Worm (Caenorhabditis elegans) whole organism, L2 larva: ENCODE results near the gene W01C8.1.

ENCODE experiments used
- C34F6.9 ChIP-seq: fragments of 150-350 bp; optimal IDR thresholded peaks from 2 replicates; lab custom pipeline; 2014; ENCODE audit warnings: missing biosample characterization, missing genetic modification characterization
- F13H6.1 ChIP-seq: sonication (generic microtip); optimal IDR thresholded peaks from 2 replicates; lab custom pipeline; 2016; ENCODE audit warnings: missing genetic modification characterization, missing compliant biosample characterization
- R02D3.7 ChIP-seq: fragments of 150-350 bp; optimal IDR thresholded peaks from 2 replicates; lab custom pipeline; 2014; ENCODE audit warnings: missing biosample characterization, missing genetic modification characterization
- Y55F3AM.14 ChIP-seq: fragments of 200-800 bp; sonication (Bioruptor generic); optimal IDR thresholded peaks from 2 replicates; lab custom pipeline; 2018; ENCODE audit warnings: mild to moderate bottlenecking, missing genetic modification characterization, missing compliant biosample characterization
- ZK546.5 ChIP-seq: sonication (generic microtip); optimal IDR thresholded peaks from 2 replicates; lab custom pipeline; 2017; ENCODE audit warnings: missing biosample characterization, missing genetic modification characterization
- alr-1 ChIP-seq: fragments of 150-350 bp; optimal IDR thresholded peaks from 2 replicates; lab custom pipeline; 2014; ENCODE audit warnings: missing biosample characterization, missing genetic modification characterization
- aly-2 ChIP-seq: fragments of 150-350 bp; optimal IDR thresholded peaks from 2 replicates; lab custom pipeline; 2014; ENCODE audit warnings: missing biosample characterization, missing genetic modification characterization
- ama-1 ChIP-seq: fragments of 150-350 bp; optimal IDR thresholded peaks from 2 replicates; lab custom pipeline; 2018; ENCODE audit warnings: inconsistent platforms
- blmp-1 ChIP-seq: sonication (generic microtip); optimal IDR thresholded peaks from 2 replicates; lab custom pipeline; 2017; ENCODE audit warnings: missing genetic modification characterization, mild to moderate bottlenecking, missing compliant biosample characterization, antibody characterized with exemption, moderate library complexity; ENCODE audit not compliant: insufficient read depth
- ceh-16 ChIP-seq: fragments of 150-350 bp; optimal IDR thresholded peaks from 2 replicates; lab custom pipeline; 2014; ENCODE audit warnings: missing biosample characterization, missing genetic modification characterization
- ceh-82 ChIP-seq: fragments of 150-350 bp; optimal IDR thresholded peaks from 2 replicates; lab custom pipeline; 2014; ENCODE audit warnings: missing biosample characterization, missing genetic modification characterization
- crh-2 ChIP-seq: sonication (generic microtip); optimal IDR thresholded peaks from 2 replicates; lab custom pipeline; 2017; ENCODE audit warnings: missing biosample characterization, missing genetic modification characterization
- dmd-4 ChIP-seq: sonication (generic microtip); optimal IDR thresholded peaks from 2 replicates; lab custom pipeline; 2017; ENCODE audit warnings: missing biosample characterization, missing genetic modification characterization
- egl-27 ChIP-seq: sonication (generic microtip); optimal IDR thresholded peaks from 3 replicates; lab custom pipeline; 2017; ENCODE audit warnings: missing biosample characterization, missing genetic modification reagents, missing genetic modification characterization
- fos-1 ChIP-seq: fragments of 150-350 bp; optimal IDR thresholded peaks from 2 replicates; lab custom pipeline; 2014; ENCODE audit warnings: missing biosample characterization, missing genetic modification characterization
- gmeb-1 ChIP-seq: fragments of 150-350 bp; optimal IDR thresholded peaks from 2 replicates; lab custom pipeline; 2014; ENCODE audit warnings: missing biosample characterization, missing genetic modification characterization
- lin-11 ChIP-seq: fragments of 150-350 bp; sonication (generic microtip); optimal IDR thresholded peaks from 2 replicates; lab custom pipeline; 2014; ENCODE audit warnings: missing biosample characterization, missing genetic modification characterization, inconsistent platforms, mixed read lengths
- lin-13 ChIP-seq: fragments of 150-350 bp; optimal IDR thresholded peaks from 2 replicates; lab custom pipeline; 2014; ENCODE audit warnings: missing biosample characterization, missing genetic modification reagents, missing genetic modification characterization
- lin-39 ChIP-seq: fragments of 150-350 bp; optimal IDR thresholded peaks from 2 replicates; lab custom pipeline; 2014; ENCODE audit warnings: missing biosample characterization, missing genetic modification reagents, missing genetic modification characterization
- lsy-2 ChIP-seq, 2 experiments: fragments of 150-350 bp in 1 of 2; sonication (generic microtip) in 1 of 2; optimal IDR thresholded peaks; 2 replicates each; lab custom pipeline; 2014 to 2017; ENCODE audit warnings: missing biosample characterization in 2 of 2, missing genetic modification characterization in 2 of 2
- mab-5 ChIP-seq: fragments of 150-350 bp; optimal IDR thresholded peaks from 2 replicates; lab custom pipeline; 2014; ENCODE audit warnings: missing biosample characterization, missing genetic modification characterization
- mbf-1 ChIP-seq: sonication (generic microtip); optimal IDR thresholded peaks from 2 replicates; lab custom pipeline; 2017; ENCODE audit warnings: missing biosample characterization, missing genetic modification characterization
- mdl-1 ChIP-seq, 2 experiments: fragments of 150-350 bp in 1 of 2; sonication (generic microtip) in 1 of 2; optimal IDR thresholded peaks; 2 replicates each; lab custom pipeline; 2017; ENCODE audit warnings: missing biosample characterization in 2 of 2, missing genetic modification characterization in 2 of 2
- nhr-10 ChIP-seq: sonication (generic microtip); optimal IDR thresholded peaks from 2 replicates; lab custom pipeline; 2017; ENCODE audit warnings: missing biosample characterization, missing genetic modification characterization
- nhr-11 ChIP-seq: fragments of 150-350 bp; optimal IDR thresholded peaks from 2 replicates; lab custom pipeline; 2014; ENCODE audit warnings: missing biosample characterization, missing genetic modification characterization
- nhr-12 ChIP-seq: fragments of 150-350 bp; optimal IDR thresholded peaks from 2 replicates; lab custom pipeline; 2014; ENCODE audit warnings: missing biosample characterization, missing genetic modification characterization
- nhr-129 ChIP-seq: fragments of 150-350 bp; optimal IDR thresholded peaks from 2 replicates; lab custom pipeline; 2014; ENCODE audit warnings: missing biosample characterization, missing genetic modification characterization
- nhr-21 ChIP-seq: fragments of 150-350 bp; optimal IDR thresholded peaks from 2 replicates; lab custom pipeline; 2014; ENCODE audit warnings: missing biosample characterization, missing genetic modification characterization
- nhr-237 ChIP-seq: fragments of 150-350 bp; optimal IDR thresholded peaks from 2 replicates; lab custom pipeline; 2014; ENCODE audit warnings: missing biosample characterization, missing genetic modification characterization
- nhr-25 ChIP-seq: fragments of 150-350 bp; sonication (generic microtip); optimal IDR thresholded peaks from 3 replicates; lab custom pipeline; 2014; ENCODE audit warnings: missing biosample characterization, missing genetic modification characterization
- nhr-6 ChIP-seq: fragments of 150-350 bp; optimal IDR thresholded peaks from 2 replicates; lab custom pipeline; 2014; ENCODE audit warnings: missing biosample characterization, missing genetic modification characterization
- nhr-77 ChIP-seq: fragments of 150-350 bp; optimal IDR thresholded peaks from 2 replicates; lab custom pipeline; 2014; ENCODE audit warnings: missing biosample characterization, missing genetic modification characterization
- peb-1 ChIP-seq: fragments of 150-350 bp; optimal IDR thresholded peaks from 2 replicates; lab custom pipeline; 2014; ENCODE audit warnings: missing biosample characterization, missing genetic modification characterization
- sem-4 ChIP-seq: fragments of 150-350 bp; optimal IDR thresholded peaks from 2 replicates; lab custom pipeline; 2014; ENCODE audit warnings: missing biosample characterization, missing genetic modification reagents, missing genetic modification characterization
- sma-3 ChIP-seq: sonication (generic microtip); optimal IDR thresholded peaks from 2 replicates; lab custom pipeline; 2016; ENCODE audit warnings: missing genetic modification reagents, missing genetic modification characterization, missing compliant biosample characterization
- sma-9 ChIP-seq, 2 experiments: fragments of 150-350 bp in 1 of 2; sonication (generic microtip) in 1 of 2; optimal IDR thresholded peaks; 2 replicates each; lab custom pipeline; 2014 to 2016; ENCODE audit warnings: missing genetic modification characterization in 2 of 2, mild to moderate bottlenecking in 1 of 2, missing biosample characterization in 1 of 2, missing compliant biosample characterization in 1 of 2, missing genetic modification reagents in 1 of 2, moderate library complexity in 1 of 2
- snpc-4 ChIP-seq: fragments of 150-350 bp; optimal IDR thresholded peaks from 2 replicates; lab custom pipeline; 2014; ENCODE audit warnings: missing biosample characterization, missing genetic modification characterization
- unc-39 ChIP-seq: fragments of 150-350 bp; optimal IDR thresholded peaks from 2 replicates; lab custom pipeline; 2014; ENCODE audit warnings: missing biosample characterization, missing genetic modification characterization
- unc-55 ChIP-seq: fragments of 150-350 bp; sonication (generic microtip); optimal IDR thresholded peaks from 3 replicates; lab custom pipeline; 2014; ENCODE audit warnings: missing biosample characterization, missing genetic modification reagents, missing genetic modification characterization
- zag-1 ChIP-seq: fragments of 150-350 bp; optimal IDR thresholded peaks from 2 replicates; lab custom pipeline; 2014; ENCODE audit warnings: missing biosample characterization, missing genetic modification characterization
- ztf-1 ChIP-seq: fragments of 200-800 bp; sonication (Bioruptor generic); conservative IDR thresholded peaks from 2 replicates; pipeline ENCODE4 v1.3.6; 2022; ENCODE audit warnings: missing genetic modification characterization, missing compliant biosample characterization
- ztf-11 ChIP-seq: sonication (generic microtip); optimal IDR thresholded peaks from 2 replicates; lab custom pipeline; 2017; ENCODE audit warnings: missing biosample characterization, missing genetic modification characterization
- ztf-4 ChIP-seq: fragments of 150-350 bp; optimal IDR thresholded peaks from 2 replicates; lab custom pipeline; 2014; ENCODE audit warnings: missing biosample characterization, missing genetic modification characterization

W01C8.1 gene

ce11 chrX:5728956-5729467 is 36.8 kb downstream of the W01C8.1 start:
- TF ChIP-seq lin-11 (tag; lab: Kevin White, UChicago): peak; percentile 82
- TF ChIP-seq ceh-82 (tag; lab: Kevin White, UChicago): peak; percentile 24
- peak; percentile 24 for TF ChIP-seq nhr-6 (tag; lab: Kevin White, UChicago)
- TF ChIP-seq peb-1 (tag; lab: Kevin White, UChicago): no peak
- TF ChIP-seq sem-4: peak; percentile 22
- TF ChIP-seq ztf-1 (GFP tag; lab: Robert Waterston, UW): no peak
- TF ChIP-seq mbf-1 (tag; lab: Kevin White, UChicago): no peak
- peak; percentile 87 for TF ChIP-seq unc-39 (tag; lab: Kevin White, UChicago)
- TF ChIP-seq blmp-1 (tag; lab: Kevin White, UChicago): no peak
- peak; percentile 32 for TF ChIP-seq sma-9 (GFP tag; optimal IDR thresholded peaks at IDR 0.05; lab: Kevin White, UChicago)
- no peak for TF ChIP-seq sma-9 (tag; optimal IDR thresholded peaks at IDR 0.05; lab: Kevin White, UChicago)
- peak; percentile 20 for TF ChIP-seq fos-1 (tag; lab: Kevin White, UChicago)
- TF ChIP-seq C34F6.9 (tag; lab: Kevin White, UChicago): peak; percentile 77
- TF ChIP-seq Y55F3AM.14 (GFP tag; lab: Kevin White, UChicago): peak; percentile 53
- TF ChIP-seq mab-5 (tag; lab: Kevin White, UChicago): peak; percentile 63
- peak; percentile 22 to 66 for TF ChIP-seq lsy-2 (tag; optimal IDR thresholded peaks at IDR 0.05; lab: Kevin White, UChicago)
- no peak for TF ChIP-seq nhr-25
- peak; percentile 74 for TF ChIP-seq zag-1
- no peak for TF ChIP-seq nhr-11 (tag; lab: Kevin White, UChicago)
- peak; percentile 25 for TF ChIP-seq lin-13
- no peak for TF ChIP-seq alr-1 (tag; lab: Kevin White, UChicago)
- TF ChIP-seq mdl-1 (tag; optimal IDR thresholded peaks at IDR 0.05; lab: Kevin White, UChicago): peak; percentile 71 to 80
- TF ChIP-seq nhr-129 (tag; lab: Kevin White, UChicago): peak; percentile 85
- peak; percentile 87 for TF ChIP-seq F13H6.1 (tag; lab: Kevin White, UChicago)
- peak; percentile 41 for TF ChIP-seq egl-27 (tag; lab: Kevin White, UChicago)
- TF ChIP-seq unc-55 (GFP tag; lab: Kevin White, UChicago): peak; percentile 96
- TF ChIP-seq snpc-4 (tag; lab: Kevin White, UChicago): no peak
- TF ChIP-seq nhr-12 (tag; lab: Kevin White, UChicago): no peak
- peak; percentile 83 for TF ChIP-seq crh-2 (tag; lab: Kevin White, UChicago)

ce11 chrX:5733728-5734252 is 41.6 kb downstream of the W01C8.1 start, which contains the start of gene rgs-6:
TSS of gene rgs-6 (minus strand) at chrX:5733778.
- TF ChIP-seq zag-1 (no peak), unc-55 (GFP tag; lab: Kevin White, UChicago) (no peak), sem-4 (no peak), nhr-21 (no peak), ztf-11 (tag; lab: Kevin White, UChicago) (no peak), egl-27 (tag; lab: Kevin White, UChicago) (no peak), C34F6.9 (tag; lab: Kevin White, UChicago) (no peak), lin-39 (tag; lab: Kevin White, UChicago) (no peak), lin-13 (no peak), sma-3 (GFP tag; lab: Kevin White, UChicago) (no peak), snpc-4 (tag; lab: Kevin White, UChicago) (no peak), ceh-16 (tag; lab: Kevin White, UChicago) (no peak), alr-1 (tag; lab: Kevin White, UChicago) (no peak), ztf-1 (GFP tag; lab: Robert Waterston, UW) (no peak), ama-1 (lab: Kevin White, UChicago) (no peak)

- no peak for TF ChIP-seq nhr-77
- no peak for TF ChIP-seq dmd-4
- no peak for TF ChIP-seq ztf-11 (tag; lab: Kevin White, UChicago)
- TF ChIP-seq alr-1 (tag; lab: Kevin White, UChicago): no peak
- no peak for TF ChIP-seq zag-1
- no peak for TF ChIP-seq egl-27 (tag; lab: Kevin White, UChicago)
- no peak for TF ChIP-seq ama-1 (lab: Kevin White, UChicago)
- no peak for TF ChIP-seq R02D3.7 (tag; lab: Kevin White, UChicago)
- TF ChIP-seq aly-2 (tag; lab: Kevin White, UChicago): no peak
- no peak for TF ChIP-seq nhr-10 (tag; lab: Kevin White, UChicago)
- TF ChIP-seq gmeb-1 (tag; lab: Kevin White, UChicago): no peak
- no peak for TF ChIP-seq ZK546.5 (tag; lab: Kevin White, UChicago)
- no peak for TF ChIP-seq nhr-21
- TF ChIP-seq fos-1 (tag; lab: Kevin White, UChicago): no peak
- no peak for TF ChIP-seq unc-39 (tag; lab: Kevin White, UChicago)
- TF ChIP-seq ztf-4 (tag; lab: Kevin White, UChicago): no peak
- no peak for TF ChIP-seq nhr-129 (tag; lab: Kevin White, UChicago)
- no peak for TF ChIP-seq nhr-237 (tag; lab: Kevin White, UChicago)
Observed at ce11 chrX:5743209-5743608, 51.0 kb downstream of the W01C8.1 start, which contains the start of gene gnrr-4. TSS of gene gnrr-4 (minus strand) at chrX:5743309.
